Worm (Caenorhabditis elegans): Measurements from ENCODE around the gene cash-1.
"Not testable (repeated sequence)": the region's sequence is repeated elsewhere in the genome, so short reads cannot be mapped to it uniquely, and the experiment has no call there.

DNA sequence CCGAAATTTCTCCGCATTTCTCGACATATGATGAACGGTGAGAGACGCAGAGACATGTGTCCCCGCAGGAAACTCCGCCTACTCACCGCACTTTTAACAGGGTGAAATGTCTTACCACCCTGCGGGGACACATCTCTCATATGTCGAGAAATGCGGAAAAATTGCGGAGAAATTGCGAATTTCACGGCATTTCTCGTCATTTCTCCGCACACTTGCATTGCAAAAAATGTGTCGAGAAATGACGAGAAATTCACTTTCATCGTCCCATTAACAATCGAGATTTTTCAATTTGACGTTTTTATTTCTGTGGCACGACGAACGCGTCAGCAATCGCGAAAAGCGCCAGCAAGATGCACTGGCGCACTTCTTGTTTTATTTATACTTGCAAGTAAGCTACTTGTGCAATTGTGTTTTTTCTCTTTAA, 20.1 kb upstream of the cash-1 start, which contains the start of gene K07C5.13:
- peak; percentile 63 for TF ChIP-seq set-16 (GFP tag; IDR thresholded peaks at IDR 0.05)
- peak; percentile 91 for TF ChIP-seq pha-4 (GFP tag; IDR thresholded peaks at IDR 0.05)
- not testable (repeated sequence) for TF ChIP-seq pha-4, egl-27, pqm-1, ZK546.5, nhr-237 (tag; optimal IDR thresholded peaks at IDR 0.05)
- TF ChIP-seq lim-7 (GFP tag; IDR thresholded peaks at IDR 0.05) = 0 out of 2 replicates have a peak, but pooled peaks have one; percentile 46
- TF ChIP-seq lsy-2 (tag; optimal IDR thresholded peaks at IDR 0.05) = peak in 1 of 2 experiments; percentile 21
- TF ChIP-seq hmg-1.1 (GFP tag; IDR thresholded peaks at IDR 0.05) = peak; percentile 90
